Fruit fly (Drosophila melanogaster) whole organism, embryonic: ENCODE data around the gene mv.
A peak's percentile ranks its signal among the peaks of the same experiment; 100 is the strongest.

Experiments used
- CG11560 ChIP-seq: fragments of 200-800 bp; sonication (Bioruptor generic); IDR thresholded peaks from 3 replicates; pipeline ENCODE4 v1.3.6; 2022; ENCODE audit warnings: missing biosample characterization, missing genetic modification characterization
- CG16813 ChIP-seq: fragments of 200-800 bp; sonication (Bioruptor generic); IDR thresholded peaks from 3 replicates; pipeline ENCODE4 v1.3.6; 2022; ENCODE audit warnings: missing biosample characterization, missing genetic modification characterization; ENCODE audit not compliant: partially characterized antibody
- CG8478 ChIP-seq: fragments of >200 bp; optimal IDR thresholded peaks from 2 replicates; lab custom pipeline; 2018
- Dip2 ChIP-seq: fragments of 200-800 bp; sonication (Bioruptor generic); IDR thresholded peaks from 2 replicates; pipeline ENCODE4 v1.3.6; 2022; ENCODE audit warnings: missing biosample characterization, missing genetic modification characterization
- Poxn ChIP-seq: fragments of 200-800 bp; sonication (Bioruptor generic); IDR thresholded peaks from 2 replicates; pipeline ENCODE4 v1.3.6; 2022; ENCODE audit warnings: missing biosample characterization, missing genetic modification characterization
- Ptx1 ChIP-seq: fragments of 200-800 bp; sonication (Bioruptor generic); IDR thresholded peaks from 2 replicates; pipeline ENCODE4 v1.3.6; 2022; ENCODE audit warnings: missing biosample characterization, missing genetic modification characterization
- Six4 ChIP-seq: fragments of 200-800 bp; sonication (Bioruptor generic); optimal IDR thresholded peaks from 2 replicates; lab custom pipeline; 2016; ENCODE audit warnings: missing biosample characterization, missing genetic modification characterization
- abd-A ChIP-seq: fragments of 200-800 bp; sonication (Bioruptor generic); optimal IDR thresholded peaks from 3 replicates; lab custom pipeline; 2019; ENCODE audit warnings: missing biosample characterization, mild to moderate bottlenecking, missing genetic modification characterization, moderate library complexity
- oc ChIP-seq: fragments of 200-800 bp; sonication (Bioruptor generic); optimal IDR thresholded peaks from 2 replicates; lab custom pipeline; 2018; ENCODE audit warnings: missing biosample characterization, mild to moderate bottlenecking, missing genetic modification characterization, moderate library complexity
- tup ChIP-seq: fragments of 200-800 bp; sonication (Bioruptor generic); optimal IDR thresholded peaks from 2 replicates; lab custom pipeline; 2016; ENCODE audit warnings: missing biosample characterization, mild to moderate bottlenecking, missing genetic modification characterization, moderate library complexity

- TF ChIP-seq abd-A (no peak), Dip2 (no peak), tup (GFP tag; lab: Kevin White, UChicago) (no peak), Six4 (GFP tag; lab: Kevin White, UChicago) (no peak), Ptx1 (GFP tag; lab: Robert Waterston, UW) (0 out of 2 replicates have a peak, but pooled peaks have one; percentile 10), CG8478 (lab: Kevin White, UChicago) (no peak), oc (no peak), CG11560 (no peak), Poxn (GFP tag; lab: Robert Waterston, UW) (no peak), CG16813 (peak; percentile 86)
These were observed 16.4 kb downstream of the mv start, which contains the start of the genes mu2 and Cnb for dm6 chr3L:1947463-1948126.
